Worm (Caenorhabditis elegans): ENCODE measurements around the gene srab-7.

Gene srab-7

DNA sequence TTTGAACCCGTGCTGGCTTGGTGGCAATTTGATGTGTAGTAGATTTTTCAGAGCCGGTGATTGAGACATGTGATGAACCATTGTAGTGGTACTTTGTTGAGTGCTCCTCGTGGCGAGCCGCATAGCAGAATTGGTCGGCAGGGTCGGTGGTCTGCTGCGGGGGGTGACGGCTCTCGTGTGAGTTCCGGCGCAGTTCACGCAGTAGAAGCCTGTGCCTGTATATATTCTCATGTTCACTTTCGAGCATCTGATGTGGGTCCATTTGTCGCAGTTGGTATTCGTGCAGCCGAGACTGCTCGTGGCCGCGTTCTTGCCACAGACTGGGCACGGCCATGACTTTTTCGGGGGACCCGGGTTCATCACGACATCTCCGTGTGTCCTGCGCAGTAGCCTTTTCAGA lies 7.3 kb upstream of the srab-7 start:
- TF ChIP-seq hlh-1 (tag; optimal IDR thresholded peaks at IDR 0.05) = no peak

ce11 chrV:3159252-3159651 lies 4.3 kb upstream of the srab-7 start, which contains the start of gene C36C5.12:
C36C5.12 (minus strand) TSS chrV:3159352.
- TF ChIP-seq sptf-1 (tag; optimal IDR thresholded peaks at IDR 0.05) (no peak), snpc-4 (tag; optimal IDR thresholded peaks at IDR 0.05) (no peak), mab-5 (tag; optimal IDR thresholded peaks at IDR 0.05) (no peak), bed-3 (GFP tag; optimal IDR thresholded peaks at IDR 0.05) (no peak), hlh-1 (tag; optimal IDR thresholded peaks at IDR 0.05) (no peak), mls-2 (tag; optimal IDR thresholded peaks at IDR 0.05) (no peak), unc-120 (tag; optimal IDR thresholded peaks at IDR 0.05; ENCODE audit: poor library complexity, severe bottlenecking) (no peak), ham-2 (GFP tag; optimal IDR thresholded peaks at IDR 0.05) (no peak), ces-1 (GFP tag; optimal IDR thresholded peaks at IDR 0.05) (no peak), unc-39 (tag; optimal IDR thresholded peaks at IDR 0.05) (no peak), nhr-2 (tag; optimal IDR thresholded peaks at IDR 0.05) (no peak), ceh-43 (GFP tag; optimal IDR thresholded peaks at IDR 0.05) (no peak)

ce11 chrV:3158379-3158778 lies 3.4 kb upstream of the srab-7 start:
- no peak for TF ChIP-seq lin-32 (GFP tag; optimal IDR thresholded peaks at IDR 0.05)

DNA sequence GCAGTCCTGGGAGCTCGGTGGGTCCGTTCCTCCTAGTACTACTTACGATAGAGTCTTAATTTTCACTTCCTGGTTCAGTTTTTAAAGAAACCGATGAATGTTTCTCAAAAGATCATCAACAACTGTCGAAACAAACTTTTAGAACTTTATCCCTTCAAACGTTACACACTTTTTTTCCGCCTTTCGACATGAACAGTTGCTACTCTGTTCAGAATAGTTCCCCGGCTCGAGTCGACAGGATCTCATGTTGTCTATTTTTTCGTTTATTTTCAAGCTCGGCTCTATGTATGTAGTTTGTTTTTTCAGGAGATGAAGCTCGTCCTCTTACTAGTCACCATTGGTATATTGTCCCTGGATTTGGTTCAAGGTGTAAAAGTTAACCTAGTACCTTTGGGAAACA lies 1.8 kb upstream of the srab-7 start, which contains the start of gene exh-1:
TSS of gene exh-1 (plus strand) at position 301 of the 400 bp plus-strand sequence.
- no peak for TF ChIP-seq nhr-2 (tag; optimal IDR thresholded peaks at IDR 0.05)
- TF ChIP-seq ceh-83 (GFP tag; optimal IDR thresholded peaks at IDR 0.05) = no peak
- no peak for TF ChIP-seq bed-3 (GFP tag; optimal IDR thresholded peaks at IDR 0.05)
- TF ChIP-seq lin-13 (tag; optimal IDR thresholded peaks at IDR 0.05) = no peak
- TF ChIP-seq ceh-43 (GFP tag; optimal IDR thresholded peaks at IDR 0.05) = no peak
- no peak for TF ChIP-seq ztf-11 (tag; optimal IDR thresholded peaks at IDR 0.05)
- TF ChIP-seq ceh-39 (tag; optimal IDR thresholded peaks at IDR 0.05) = no peak
- TF ChIP-seq nhr-12 (tag; optimal IDR thresholded peaks at IDR 0.05) = no peak
- TF ChIP-seq lin-32 (GFP tag; optimal IDR thresholded peaks at IDR 0.05) = no peak
- no peak for TF ChIP-seq unc-39 (tag; optimal IDR thresholded peaks at IDR 0.05)
- TF ChIP-seq hlh-1 (tag; optimal IDR thresholded peaks at IDR 0.05) = no peak
- no peak for TF ChIP-seq drap-1 (GFP tag; optimal IDR thresholded peaks at IDR 0.05)
- TF ChIP-seq ham-2 (GFP tag; optimal IDR thresholded peaks at IDR 0.05) = no peak
- TF ChIP-seq unc-62 (GFP tag; optimal IDR thresholded peaks at IDR 0.05) = no peak

DNA sequence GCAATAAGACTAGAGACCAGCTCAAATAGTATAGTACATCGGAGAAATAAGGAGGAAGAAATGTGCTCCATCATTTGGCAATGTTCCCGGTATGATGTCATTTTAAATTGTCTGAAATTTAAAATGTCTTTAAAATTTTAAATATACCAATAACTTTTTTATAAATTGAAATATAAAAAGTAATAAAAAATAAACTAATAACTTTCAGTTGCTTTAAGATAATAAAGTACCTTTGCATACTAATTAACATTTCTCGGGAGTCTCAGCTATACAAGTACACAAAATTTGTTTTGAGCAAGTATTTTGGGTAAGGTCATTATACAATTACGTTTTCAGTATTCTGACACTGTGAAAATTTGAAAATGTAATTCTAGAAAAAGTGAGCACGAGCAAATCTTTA lies 3.1 kb downstream of the srab-7 start, which contains the start of gene srab-6:
TSS of gene srab-6 (minus strand) at position 101 of the 400 bp plus-strand sequence.
- TF ChIP-seq tbx-8 (GFP tag; optimal IDR thresholded peaks at IDR 0.05) = no peak
- TF ChIP-seq sptf-1 (tag; optimal IDR thresholded peaks at IDR 0.05) = no peak

ce11 chrV:3149910-3150428 lies 5.0 kb downstream of the srab-7 start:
- TF ChIP-seq elt-1 (tag; optimal IDR thresholded peaks at IDR 0.05; ENCODE audit: borderline replicate concordance, insufficient read depth) (no peak), ztf-11 (tag; optimal IDR thresholded peaks at IDR 0.05) (no peak), sptf-1 (tag; optimal IDR thresholded peaks at IDR 0.05) (no peak), mab-5 (tag; optimal IDR thresholded peaks at IDR 0.05) (no peak), nhr-2 (tag; optimal IDR thresholded peaks at IDR 0.05) (no peak), unc-120 (tag; optimal IDR thresholded peaks at IDR 0.05; ENCODE audit: poor library complexity, severe bottlenecking) (no peak), ceh-83 (GFP tag; optimal IDR thresholded peaks at IDR 0.05) (no peak), nhr-237 (tag; optimal IDR thresholded peaks at IDR 0.05) (no peak), drap-1 (GFP tag; optimal IDR thresholded peaks at IDR 0.05) (no peak), ceh-39 (tag; optimal IDR thresholded peaks at IDR 0.05) (no peak), blmp-1 (tag; optimal IDR thresholded peaks at IDR 0.05) (no peak), nhr-28 (tag; optimal IDR thresholded peaks at IDR 0.05) (no peak), nhr-12 (tag; optimal IDR thresholded peaks at IDR 0.05) (no peak), ham-2 (GFP tag; optimal IDR thresholded peaks at IDR 0.05) (no peak), mep-1 (tag; optimal IDR thresholded peaks at IDR 0.05) (no peak), tbx-8 (GFP tag; optimal IDR thresholded peaks at IDR 0.05) (no peak), unc-62 (GFP tag; optimal IDR thresholded peaks at IDR 0.05) (no peak), M03D4.4 (tag; optimal IDR thresholded peaks at IDR 0.05) (no peak), bed-3 (GFP tag; optimal IDR thresholded peaks at IDR 0.05) (no peak), lsy-2 (tag; optimal IDR thresholded peaks at IDR 0.05) (no peak)

Data from whole organism, mixed stage, embryonic.